Fruit fly (Drosophila melanogaster): ENCODE results near the gene CG12607.

- TF ChIP-seq CG8478 (optimal IDR thresholded peaks at IDR 0.05) (no peak), CTCF (optimal IDR thresholded peaks at IDR 0.05) (no peak)
These were observed 26.4 kb downstream of the CG12607 start, which contains the start of gene CG11349 for dm6 chr3L:4472768-4473167.

All from S2 (cell line).